Worm (Caenorhabditis elegans) whole organism, L3 larva: ENCODE measurements around the gene fmi-1.

Experiments
- ceh-9 ChIP-seq: sonication (generic microtip); optimal IDR thresholded peaks from 2 replicates; lab custom pipeline; 2018; ENCODE audit warnings: missing biosample characterization, missing genetic modification characterization
- elt-3 ChIP-seq, 3 experiments: fragments of 150-350 bp in 1 of 3; sonication (generic microtip) in 2 of 3; optimal IDR thresholded peaks; 2 replicates in 2 of 3; 4 replicates in 1 of 3; lab custom pipeline; 2014 to 2017; ENCODE audit warnings: missing biosample characterization in 3 of 3, missing genetic modification characterization in 3 of 3
- fos-1 ChIP-seq: fragments of 150-350 bp; optimal IDR thresholded peaks from 2 replicates; lab custom pipeline; 2014; ENCODE audit warnings: missing biosample characterization, missing genetic modification characterization
- nhr-12 ChIP-seq: fragments of 150-350 bp; optimal IDR thresholded peaks from 2 replicates; lab custom pipeline; 2014; ENCODE audit warnings: missing biosample characterization, missing genetic modification characterization
- pqm-1 ChIP-seq: fragments of 150-350 bp; optimal IDR thresholded peaks from 2 replicates; lab custom pipeline; 2017; ENCODE audit warnings: missing biosample characterization, missing genetic modification characterization, inconsistent platforms
- unc-62 ChIP-seq: fragments of 150-350 bp; sonication (generic microtip); optimal IDR thresholded peaks from 4 replicates; lab custom pipeline; 2014; ENCODE audit warnings: missing biosample characterization, missing genetic modification reagents, missing genetic modification characterization
- zag-1 ChIP-seq: fragments of 150-350 bp; optimal IDR thresholded peaks from 2 replicates; lab custom pipeline; 2014; ENCODE audit warnings: missing biosample characterization, missing genetic modification characterization
- ztf-4 ChIP-seq: fragments of 150-350 bp; optimal IDR thresholded peaks from 2 replicates; lab custom pipeline; 2014; ENCODE audit warnings: missing biosample characterization, missing genetic modification characterization

DNA sequence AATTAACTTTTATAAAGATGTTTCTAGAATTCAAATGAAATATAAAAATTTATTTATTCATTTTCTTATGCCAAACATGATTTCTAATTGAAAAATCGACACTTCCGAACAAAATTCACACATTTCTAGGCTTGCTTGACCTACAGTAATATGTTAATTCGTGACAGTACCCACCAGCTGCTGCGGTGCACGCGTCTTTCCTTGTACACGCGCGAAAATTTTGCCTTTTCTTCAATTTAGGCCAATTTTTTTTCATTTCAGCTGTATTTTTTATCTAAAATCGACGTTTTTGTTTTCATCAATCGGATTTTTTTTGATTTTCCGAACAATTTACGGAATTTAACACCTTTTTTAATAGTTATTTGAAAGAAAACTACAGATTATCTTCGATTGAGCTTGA, 18.8 kb upstream of the fmi-1 start:
- TF ChIP-seq pqm-1 (tag; lab: Kevin White, UChicago) (no peak), nhr-12 (tag; lab: Kevin White, UChicago) (no peak), ceh-9 (tag; lab: Kevin White, UChicago) (no peak), elt-3 (tag; optimal IDR thresholded peaks at IDR 0.05; lab: Kevin White, UChicago) (no peak), zag-1 (tag; lab: Kevin White, UChicago) (no peak), unc-62 (GFP tag; lab: Kevin White, UChicago) (no peak), fos-1 (tag; lab: Kevin White, UChicago) (no peak), ztf-4 (tag; lab: Kevin White, UChicago) (no peak)
